Worm (Caenorhabditis elegans) whole organism, dauer: Measurements from ENCODE around the gene prx-2.

Experiments used
- unc-62 ChIP-seq: sonication (generic microtip); optimal IDR thresholded peaks from 2 replicates; lab custom pipeline; 2017; ENCODE audit warnings: missing biosample characterization, missing genetic modification reagents, missing genetic modification characterization

prx-2 gene

ce11 chrIV:11643829-11644228, at the start of gene prx-2:
Gene prx-2 (plus strand): TSS chrIV:11644129.
- no peak for TF ChIP-seq unc-62 (GFP tag; lab: Kevin White, UChicago)

DNA sequence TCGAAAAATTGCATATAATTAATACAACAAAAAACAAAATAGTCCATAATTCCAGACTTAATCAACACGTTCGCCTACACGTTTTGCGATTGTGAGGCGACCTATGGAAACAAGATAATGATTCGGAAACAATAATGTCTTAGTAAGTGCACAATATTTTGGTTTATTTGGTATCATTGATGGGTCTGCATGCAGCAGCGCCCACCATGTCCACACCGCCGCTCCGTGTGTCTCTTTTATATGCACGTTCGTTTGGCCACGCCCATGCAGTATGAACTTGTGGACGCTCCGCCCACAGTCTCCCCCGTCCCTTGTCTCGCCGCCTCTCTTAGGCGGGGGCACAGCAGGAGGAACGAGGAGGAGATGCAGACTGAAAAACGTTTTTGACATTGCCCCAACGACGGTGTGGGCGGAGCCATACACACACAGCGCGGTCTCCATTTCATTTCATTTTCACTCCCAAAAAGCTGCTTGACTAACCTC, 49.7 kb upstream of the prx-2 start, which contains the start of gene mig-38:
Gene mig-38 (plus strand): TSS at position 54 of the 483 bp plus-strand sequence.
- no peak for TF ChIP-seq unc-62 (GFP tag; lab: Kevin White, UChicago)

DNA sequence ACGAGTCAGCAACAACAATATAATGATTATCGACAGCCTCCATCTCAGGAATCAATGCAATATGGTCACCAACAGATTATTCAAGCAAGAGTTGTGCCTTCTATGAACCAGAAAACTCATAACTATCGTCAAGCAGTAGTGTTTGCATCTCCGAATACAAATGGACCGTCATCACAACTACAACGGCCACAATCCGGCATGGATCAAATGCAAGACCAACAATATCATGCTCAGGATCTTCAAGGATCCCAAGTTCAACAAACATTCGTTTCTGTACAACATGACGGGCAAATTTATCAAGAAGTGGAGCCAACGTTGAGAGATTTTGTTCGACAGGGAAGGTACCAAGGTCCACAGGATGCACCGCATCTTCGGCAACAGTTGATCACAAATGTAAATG, 46.9 kb upstream of the prx-2 start:
- no peak for TF ChIP-seq unc-62 (GFP tag; lab: Kevin White, UChicago)

DNA sequence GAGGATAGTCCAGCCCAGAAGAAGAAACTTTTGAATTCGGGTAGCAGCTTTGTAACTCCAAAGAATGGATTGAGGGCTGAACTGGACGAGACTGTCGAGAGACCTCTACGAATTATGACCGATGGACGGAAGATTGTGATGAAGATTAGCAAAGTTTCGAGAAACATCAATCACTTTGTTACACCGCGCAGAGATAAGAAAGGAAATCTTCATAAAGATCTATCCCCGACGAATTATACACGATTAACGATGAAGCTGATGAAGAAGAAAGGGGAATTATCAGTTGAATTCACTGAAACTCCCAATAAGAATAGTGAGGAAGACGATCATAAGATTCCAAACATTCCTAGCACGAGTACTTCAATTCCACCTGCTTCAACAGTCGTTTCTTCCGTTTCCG, 44.2 kb upstream of the prx-2 start:
- no peak for TF ChIP-seq unc-62 (GFP tag; lab: Kevin White, UChicago)

DNA sequence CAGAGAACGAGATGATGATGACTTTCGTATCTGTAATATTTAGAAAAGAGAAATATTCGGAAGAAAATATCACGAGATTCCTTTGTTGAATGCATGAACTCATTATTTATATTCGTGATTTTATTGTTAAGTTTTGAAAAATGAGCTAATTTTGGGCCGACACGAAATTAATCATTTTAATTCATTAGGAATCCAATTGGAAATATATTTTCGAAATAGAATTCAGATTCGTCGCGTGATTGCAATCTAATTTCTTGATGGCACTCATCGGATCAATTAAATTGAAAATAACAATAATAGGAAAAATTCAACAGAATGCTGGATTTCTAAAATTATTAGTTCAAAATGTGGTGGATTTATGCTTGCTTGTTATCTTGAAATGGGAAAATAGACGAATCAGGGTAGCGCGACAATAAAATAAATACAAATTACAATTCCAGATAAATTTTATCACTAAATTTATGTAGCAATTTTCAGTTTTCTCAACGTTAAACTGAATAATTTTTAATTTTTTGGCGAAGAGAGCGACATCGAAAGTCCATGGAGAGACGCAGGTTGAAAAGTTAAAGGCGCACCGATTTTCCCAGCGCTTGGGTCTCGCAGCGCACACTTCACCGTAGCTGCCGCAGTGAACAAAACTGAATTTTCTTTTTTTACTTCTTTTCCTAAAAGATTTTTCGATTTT, 42.1 kb upstream of the prx-2 start:
- no peak for TF ChIP-seq unc-62 (GFP tag; lab: Kevin White, UChicago)

DNA sequence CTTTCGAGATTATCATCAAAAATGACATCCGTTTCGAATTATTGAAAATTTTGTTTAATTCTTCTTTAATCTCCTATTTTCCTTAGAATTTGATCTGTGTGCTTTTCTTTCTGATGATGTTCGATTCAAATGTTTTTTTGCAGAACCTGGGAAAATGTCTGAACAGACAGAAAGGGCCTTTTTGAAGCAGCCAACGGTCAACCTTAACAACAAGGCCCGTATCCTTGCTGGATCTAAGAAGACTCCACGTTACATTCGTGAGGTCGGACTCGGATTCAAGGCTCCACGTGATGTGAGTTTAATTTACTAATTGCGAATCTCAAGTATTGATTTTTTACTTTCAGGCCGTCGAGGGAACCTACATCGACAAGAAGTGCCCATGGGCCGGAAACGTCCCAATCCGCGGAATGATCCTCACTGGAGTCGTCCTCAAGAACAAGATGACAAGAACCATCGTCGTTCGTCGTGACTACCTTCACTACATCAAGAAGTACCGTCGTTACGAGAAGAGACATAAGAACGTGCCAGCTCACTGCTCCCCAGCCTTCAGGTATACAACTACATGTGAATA, 41.3 kb upstream of the prx-2 start, which contains the start of gene rps-11:
Gene rps-11 (plus strand): TSS at position 144 of the 571 bp plus-strand sequence.
- no peak for TF ChIP-seq unc-62 (GFP tag; lab: Kevin White, UChicago)

DNA sequence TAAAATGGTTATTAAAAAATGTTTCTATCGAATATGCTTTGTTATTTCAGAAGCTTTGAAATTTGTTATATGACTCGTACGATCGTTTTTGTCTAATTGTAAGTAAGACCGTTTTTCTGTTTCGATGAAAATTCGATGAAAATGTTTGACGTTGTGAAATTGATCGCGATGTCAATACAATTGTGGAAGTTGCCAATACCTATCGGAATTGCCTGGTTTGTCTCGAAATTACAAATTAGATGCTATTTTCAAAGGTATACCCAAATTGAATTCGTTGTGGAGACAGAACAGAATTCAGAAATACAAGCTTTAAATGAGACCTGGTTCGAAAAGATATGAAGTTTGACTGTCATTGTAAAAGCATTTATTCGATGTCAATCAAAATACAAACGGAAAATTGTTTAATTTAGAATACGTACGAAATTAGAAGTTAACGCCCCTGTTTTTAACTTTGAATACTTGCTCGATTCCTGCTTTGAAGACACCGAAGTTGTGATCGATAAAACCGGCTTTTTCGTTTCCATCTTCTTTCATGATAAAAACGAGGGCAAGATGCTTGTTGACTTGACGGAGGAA, 40.6 kb upstream of the prx-2 start:
- TF ChIP-seq unc-62 (GFP tag; lab: Kevin White, UChicago): no peak

- no peak for TF ChIP-seq unc-62 (GFP tag; lab: Kevin White, UChicago)
Measured at ce11 chrIV:11604909-11605308, 39.0 kb upstream of the prx-2 start, which contains the start of the genes ragc-1 and Y24F12A.1. Gene ragc-1 (minus strand): TSS chrIV:11604933. Gene Y24F12A.1 (plus strand): TSS chrIV:11605254.

DNA sequence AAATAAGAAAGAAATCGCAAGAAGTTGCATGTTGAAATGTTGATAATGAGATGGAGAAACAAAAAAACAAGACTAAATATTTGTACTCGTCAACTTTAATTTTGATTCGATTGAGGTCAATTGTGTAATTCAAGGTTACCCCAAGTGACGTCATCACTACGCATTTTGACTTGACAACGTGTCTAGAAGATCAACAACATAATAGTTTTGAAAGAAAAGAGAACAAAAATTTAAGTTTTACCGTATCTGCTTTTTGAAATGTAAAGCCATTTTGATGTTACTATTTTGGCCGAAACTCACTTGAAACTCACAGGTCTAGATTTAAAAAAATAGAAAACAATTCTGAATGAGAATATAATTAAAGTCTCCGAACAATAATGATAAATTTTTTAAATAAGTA, 23.0 kb upstream of the prx-2 start, which contains the start of gene dsl-5:
Gene dsl-5 (minus strand): TSS at position 101 of the 400 bp plus-strand sequence.
- no peak for TF ChIP-seq unc-62 (GFP tag; lab: Kevin White, UChicago)

ce11 chrIV:11622336-11622735, 21.6 kb upstream of the prx-2 start:
- TF ChIP-seq unc-62 (GFP tag; lab: Kevin White, UChicago): no peak

DNA sequence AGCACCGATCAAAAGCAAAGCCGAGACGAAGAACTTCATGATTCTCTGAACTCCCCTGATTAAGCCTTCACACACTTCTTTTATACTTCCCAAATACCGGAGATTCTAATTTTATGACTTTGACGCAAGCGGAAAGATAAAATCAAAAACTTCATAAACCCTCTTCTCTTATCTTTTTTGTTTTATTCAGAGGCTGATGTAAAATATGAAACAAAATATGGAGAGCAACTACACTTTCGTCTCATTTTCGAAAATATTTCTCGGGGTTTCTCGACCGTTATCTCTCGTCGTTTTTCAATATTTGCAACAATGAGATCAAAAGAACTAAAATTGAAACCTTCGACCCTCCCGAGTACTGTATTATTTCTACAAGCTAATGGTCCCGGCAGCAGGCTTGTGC, 20.9 kb upstream of the prx-2 start, which contains the start of gene lys-4:
Gene lys-4 (minus strand): TSS at position 115 of the 400 bp plus-strand sequence.
- TF ChIP-seq unc-62 (GFP tag; lab: Kevin White, UChicago): no peak

DNA sequence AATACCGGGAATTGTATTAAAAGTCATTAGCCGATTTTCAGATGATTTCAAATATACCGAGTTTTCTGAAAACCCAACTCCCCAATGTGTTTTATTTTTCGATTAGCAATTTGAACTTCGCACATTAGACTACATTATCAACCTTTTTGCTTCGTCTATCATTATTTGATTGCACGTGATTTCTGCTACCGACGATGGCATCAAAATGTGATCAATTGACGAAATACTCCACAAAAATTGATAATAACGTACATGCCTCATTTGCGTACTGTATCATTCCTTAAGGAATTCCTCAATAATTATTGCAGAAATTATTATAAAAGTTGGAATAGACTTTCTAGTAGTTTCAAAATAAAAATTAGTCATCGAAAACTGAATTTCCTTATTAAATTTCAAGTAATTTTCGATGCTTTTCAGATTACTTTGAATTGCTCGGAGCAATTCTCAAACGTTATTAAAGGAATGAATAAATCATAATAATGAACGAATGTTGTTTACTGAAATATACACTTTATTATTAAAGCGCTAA, 20.1 kb upstream of the prx-2 start:
- TF ChIP-seq unc-62 (GFP tag; lab: Kevin White, UChicago): no peak

ce11 chrIV:11625482-11625881, 18.4 kb upstream of the prx-2 start, which contains the start of gene lys-5:
Gene lys-5 (minus strand): TSS chrIV:11625582.
- no peak for TF ChIP-seq unc-62 (GFP tag; lab: Kevin White, UChicago)

DNA sequence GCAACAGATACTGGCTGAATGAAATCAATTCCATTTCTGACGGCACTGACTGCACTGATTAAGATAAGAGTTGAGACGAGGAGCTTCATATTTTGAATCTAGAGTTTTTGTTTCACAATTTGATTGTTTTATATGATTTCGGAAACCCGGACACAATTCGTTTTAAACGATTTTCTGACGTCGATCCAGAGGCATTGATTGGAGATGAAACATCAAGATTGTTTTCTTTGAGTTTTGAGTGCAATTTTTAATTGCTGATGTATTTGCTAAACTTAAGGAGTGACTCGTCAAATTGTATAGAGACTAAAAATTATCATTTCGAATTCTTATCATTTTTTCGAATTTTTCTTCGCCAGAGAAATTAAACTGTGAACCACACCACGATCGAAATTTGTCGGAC, 16.1 kb upstream of the prx-2 start, which contains the start of gene lys-6:
Gene lys-6 (minus strand): TSS at position 101 of the 400 bp plus-strand sequence.
- TF ChIP-seq unc-62 (GFP tag; lab: Kevin White, UChicago): no peak

DNA sequence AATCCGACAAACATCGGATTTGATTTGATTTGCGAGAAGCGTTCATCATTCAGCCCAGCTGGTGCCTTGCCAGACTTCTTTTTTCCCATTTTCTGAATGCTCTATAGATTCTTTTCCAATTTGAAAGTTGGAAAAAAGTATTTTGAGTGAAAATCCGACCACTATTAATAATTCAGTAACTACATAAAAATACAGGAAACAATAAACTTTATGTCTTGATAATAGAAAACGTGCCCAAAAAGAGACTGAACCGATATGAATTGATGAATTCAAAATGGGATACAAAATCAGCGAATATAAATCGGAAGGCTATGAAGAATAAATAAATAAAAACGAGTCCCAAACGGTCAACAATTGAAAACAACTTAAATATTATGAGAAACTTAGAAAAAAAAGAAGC, 12.2 kb upstream of the prx-2 start, which contains the start of gene F58B3.4:
Gene F58B3.4 (minus strand): TSS at position 101 of the 400 bp plus-strand sequence.
- no peak for TF ChIP-seq unc-62 (GFP tag; lab: Kevin White, UChicago)
